Worm (Caenorhabditis elegans) whole organism, L2 larva: ENCODE measurements around the gene C15H7.4.

Experiments
- C34F6.9 ChIP-seq: fragments of 150-350 bp; optimal IDR thresholded peaks from 2 replicates; lab custom pipeline; 2014; ENCODE audit warnings: missing biosample characterization, missing genetic modification characterization
- F13H6.1 ChIP-seq: sonication (generic microtip); optimal IDR thresholded peaks from 2 replicates; lab custom pipeline; 2016; ENCODE audit warnings: missing genetic modification characterization, missing compliant biosample characterization
- R02D3.7 ChIP-seq: fragments of 150-350 bp; optimal IDR thresholded peaks from 2 replicates; lab custom pipeline; 2014; ENCODE audit warnings: missing biosample characterization, missing genetic modification characterization
- Y55F3AM.14 ChIP-seq: fragments of 200-800 bp; sonication (Bioruptor generic); optimal IDR thresholded peaks from 2 replicates; lab custom pipeline; 2018; ENCODE audit warnings: mild to moderate bottlenecking, missing genetic modification characterization, missing compliant biosample characterization
- ZK546.5 ChIP-seq: sonication (generic microtip); optimal IDR thresholded peaks from 2 replicates; lab custom pipeline; 2017; ENCODE audit warnings: missing biosample characterization, missing genetic modification characterization
- alr-1 ChIP-seq: fragments of 150-350 bp; optimal IDR thresholded peaks from 2 replicates; lab custom pipeline; 2014; ENCODE audit warnings: missing biosample characterization, missing genetic modification characterization
- aly-2 ChIP-seq: fragments of 150-350 bp; optimal IDR thresholded peaks from 2 replicates; lab custom pipeline; 2014; ENCODE audit warnings: missing biosample characterization, missing genetic modification characterization
- ceh-16 ChIP-seq: fragments of 150-350 bp; optimal IDR thresholded peaks from 2 replicates; lab custom pipeline; 2014; ENCODE audit warnings: missing biosample characterization, missing genetic modification characterization
- ceh-82 ChIP-seq: fragments of 150-350 bp; optimal IDR thresholded peaks from 2 replicates; lab custom pipeline; 2014; ENCODE audit warnings: missing biosample characterization, missing genetic modification characterization
- crh-2 ChIP-seq: sonication (generic microtip); optimal IDR thresholded peaks from 2 replicates; lab custom pipeline; 2017; ENCODE audit warnings: missing biosample characterization, missing genetic modification characterization
- egl-27 ChIP-seq: sonication (generic microtip); optimal IDR thresholded peaks from 3 replicates; lab custom pipeline; 2017; ENCODE audit warnings: missing biosample characterization, missing genetic modification reagents, missing genetic modification characterization
- elt-1 ChIP-seq: fragments of 150-350 bp; optimal IDR thresholded peaks from 2 replicates; lab custom pipeline; 2014; ENCODE audit warnings: missing biosample characterization, missing genetic modification characterization
- fos-1 ChIP-seq: fragments of 150-350 bp; optimal IDR thresholded peaks from 2 replicates; lab custom pipeline; 2014; ENCODE audit warnings: missing biosample characterization, missing genetic modification characterization
- gmeb-1 ChIP-seq: fragments of 150-350 bp; optimal IDR thresholded peaks from 2 replicates; lab custom pipeline; 2014; ENCODE audit warnings: missing biosample characterization, missing genetic modification characterization
- lin-11 ChIP-seq: fragments of 150-350 bp; sonication (generic microtip); optimal IDR thresholded peaks from 2 replicates; lab custom pipeline; 2014; ENCODE audit warnings: missing biosample characterization, missing genetic modification characterization, inconsistent platforms, mixed read lengths
- lin-13 ChIP-seq: fragments of 150-350 bp; optimal IDR thresholded peaks from 2 replicates; lab custom pipeline; 2014; ENCODE audit warnings: missing biosample characterization, missing genetic modification reagents, missing genetic modification characterization
- lsy-2 ChIP-seq, 2 experiments: fragments of 150-350 bp in 1 of 2; sonication (generic microtip) in 1 of 2; optimal IDR thresholded peaks; 2 replicates each; lab custom pipeline; 2014 to 2017; ENCODE audit warnings: missing biosample characterization in 2 of 2, missing genetic modification characterization in 2 of 2
- mab-5 ChIP-seq: fragments of 150-350 bp; optimal IDR thresholded peaks from 2 replicates; lab custom pipeline; 2014; ENCODE audit warnings: missing biosample characterization, missing genetic modification characterization
- mdl-1 ChIP-seq, 2 experiments: fragments of 150-350 bp in 1 of 2; sonication (generic microtip) in 1 of 2; optimal IDR thresholded peaks; 2 replicates each; lab custom pipeline; 2017; ENCODE audit warnings: missing biosample characterization in 2 of 2, missing genetic modification characterization in 2 of 2
- nhr-10 ChIP-seq: sonication (generic microtip); optimal IDR thresholded peaks from 2 replicates; lab custom pipeline; 2017; ENCODE audit warnings: missing biosample characterization, missing genetic modification characterization
- nhr-129 ChIP-seq: fragments of 150-350 bp; optimal IDR thresholded peaks from 2 replicates; lab custom pipeline; 2014; ENCODE audit warnings: missing biosample characterization, missing genetic modification characterization
- nhr-21 ChIP-seq: fragments of 150-350 bp; optimal IDR thresholded peaks from 2 replicates; lab custom pipeline; 2014; ENCODE audit warnings: missing biosample characterization, missing genetic modification characterization
- nhr-23 ChIP-seq: fragments of 150-350 bp; optimal IDR thresholded peaks from 2 replicates; lab custom pipeline; 2014; ENCODE audit warnings: missing biosample characterization, missing genetic modification reagents, missing genetic modification characterization
- nhr-237 ChIP-seq: fragments of 150-350 bp; optimal IDR thresholded peaks from 2 replicates; lab custom pipeline; 2014; ENCODE audit warnings: missing biosample characterization, missing genetic modification characterization
- nhr-25 ChIP-seq: fragments of 150-350 bp; sonication (generic microtip); optimal IDR thresholded peaks from 3 replicates; lab custom pipeline; 2014; ENCODE audit warnings: missing biosample characterization, missing genetic modification characterization
- nhr-6 ChIP-seq: fragments of 150-350 bp; optimal IDR thresholded peaks from 2 replicates; lab custom pipeline; 2014; ENCODE audit warnings: missing biosample characterization, missing genetic modification characterization
- peb-1 ChIP-seq: fragments of 150-350 bp; optimal IDR thresholded peaks from 2 replicates; lab custom pipeline; 2014; ENCODE audit warnings: missing biosample characterization, missing genetic modification characterization
- sem-4 ChIP-seq: fragments of 150-350 bp; optimal IDR thresholded peaks from 2 replicates; lab custom pipeline; 2014; ENCODE audit warnings: missing biosample characterization, missing genetic modification reagents, missing genetic modification characterization
- sma-3 ChIP-seq: sonication (generic microtip); optimal IDR thresholded peaks from 2 replicates; lab custom pipeline; 2016; ENCODE audit warnings: missing genetic modification reagents, missing genetic modification characterization, missing compliant biosample characterization
- sma-9 ChIP-seq, 2 experiments: fragments of 150-350 bp in 1 of 2; sonication (generic microtip) in 1 of 2; optimal IDR thresholded peaks; 2 replicates each; lab custom pipeline; 2014 to 2016; ENCODE audit warnings: missing genetic modification characterization in 2 of 2, mild to moderate bottlenecking in 1 of 2, missing biosample characterization in 1 of 2, missing compliant biosample characterization in 1 of 2, missing genetic modification reagents in 1 of 2, moderate library complexity in 1 of 2
- snpc-4 ChIP-seq: fragments of 150-350 bp; optimal IDR thresholded peaks from 2 replicates; lab custom pipeline; 2014; ENCODE audit warnings: missing biosample characterization, missing genetic modification characterization
- unc-55 ChIP-seq: fragments of 150-350 bp; sonication (generic microtip); optimal IDR thresholded peaks from 3 replicates; lab custom pipeline; 2014; ENCODE audit warnings: missing biosample characterization, missing genetic modification reagents, missing genetic modification characterization
- zag-1 ChIP-seq: fragments of 150-350 bp; optimal IDR thresholded peaks from 2 replicates; lab custom pipeline; 2014; ENCODE audit warnings: missing biosample characterization, missing genetic modification characterization
- ztf-1 ChIP-seq: fragments of 200-800 bp; sonication (Bioruptor generic); conservative IDR thresholded peaks from 2 replicates; pipeline ENCODE4 v1.3.6; 2022; ENCODE audit warnings: missing genetic modification characterization, missing compliant biosample characterization
- ztf-4 ChIP-seq: fragments of 150-350 bp; optimal IDR thresholded peaks from 2 replicates; lab custom pipeline; 2014; ENCODE audit warnings: missing biosample characterization, missing genetic modification characterization

Gene C15H7.4

ce11 chrIII:9698635-9699396 is 43.1 kb upstream of the C15H7.4 start:
- TF ChIP-seq R02D3.7 (tag; lab: Kevin White, UChicago) (no peak), egl-27 (tag; lab: Kevin White, UChicago) (peak; percentile 30), C34F6.9 (tag; lab: Kevin White, UChicago) (peak; percentile 44), aly-2 (tag; lab: Kevin White, UChicago) (no peak), unc-55 (GFP tag; lab: Kevin White, UChicago) (no peak), mdl-1 (tag; optimal IDR thresholded peaks at IDR 0.05; lab: Kevin White, UChicago) (peak; percentile 43 to 61), fos-1 (tag; lab: Kevin White, UChicago) (peak; percentile 50), sem-4 (tag; lab: Kevin White, UChicago) (peak; percentile 70), ceh-82 (tag; lab: Kevin White, UChicago) (no peak), alr-1 (no peak), elt-1 (tag; lab: Kevin White, UChicago) (no peak), Y55F3AM.14 (GFP tag; lab: Kevin White, UChicago) (no peak), gmeb-1 (tag; lab: Kevin White, UChicago) (no peak), nhr-237 (no peak), ztf-4 (tag; lab: Kevin White, UChicago) (peak; percentile 20), sma-3 (GFP tag; lab: Kevin White, UChicago) (peak; percentile 2), ZK546.5 (tag; lab: Kevin White, UChicago) (no peak), nhr-129 (peak; percentile 7), ceh-16 (tag; lab: Kevin White, UChicago) (no peak), nhr-21 (tag; lab: Kevin White, UChicago) (peak; percentile 71), nhr-23 (tag; lab: Kevin White, UChicago) (no peak), peb-1 (tag; lab: Kevin White, UChicago) (no peak), sma-9 (GFP tag; optimal IDR thresholded peaks at IDR 0.05; lab: Kevin White, UChicago) (peak; percentile 44), sma-9 (tag; optimal IDR thresholded peaks at IDR 0.05; lab: Kevin White, UChicago) (no peak), nhr-10 (no peak), F13H6.1 (tag; lab: Kevin White, UChicago) (peak; percentile 36), lsy-2 (tag; optimal IDR thresholded peaks at IDR 0.05; lab: Kevin White, UChicago) (peak in 1 of 2 experiments; percentile 50), mab-5 (tag; lab: Kevin White, UChicago) (no peak)
- TF ChIP-seq, all 48 proteins: peak for 12

ce11 chrIII:9697886-9698285 is 42.2 kb upstream of the C15H7.4 start:
- no peak for TF ChIP-seq ztf-1 (GFP tag; lab: Robert Waterston, UW)
- peak; percentile 21 for TF ChIP-seq nhr-129

ce11 chrIII:9697323-9697722 is 41.6 kb upstream of the C15H7.4 start:
- TF ChIP-seq zag-1 (tag; lab: Kevin White, UChicago) (peak; percentile 16), lin-13 (GFP tag; lab: Kevin White, UChicago) (peak; percentile 12), unc-55 (GFP tag; lab: Kevin White, UChicago) (peak; percentile 48), sma-9 (GFP tag; optimal IDR thresholded peaks at IDR 0.05; lab: Kevin White, UChicago) (peak; percentile 55), sma-9 (tag; optimal IDR thresholded peaks at IDR 0.05; lab: Kevin White, UChicago) (no peak), crh-2 (tag; lab: Kevin White, UChicago) (peak; percentile 70), mdl-1 (tag; optimal IDR thresholded peaks at IDR 0.05; lab: Kevin White, UChicago) (peak in 1 of 2 experiments; percentile 64), egl-27 (tag; lab: Kevin White, UChicago) (no peak), C34F6.9 (tag; lab: Kevin White, UChicago) (peak; percentile 67), fos-1 (tag; lab: Kevin White, UChicago) (peak; percentile 89), snpc-4 (tag; lab: Kevin White, UChicago) (no peak), elt-1 (tag; lab: Kevin White, UChicago) (no peak), nhr-6 (no peak), nhr-129 (peak; percentile 84), nhr-25 (tag; lab: Kevin White, UChicago) (peak; percentile 21), F13H6.1 (tag; lab: Kevin White, UChicago) (peak; percentile 76), lin-11 (peak; percentile 19), lsy-2 (tag; optimal IDR thresholded peaks at IDR 0.05; lab: Kevin White, UChicago) (peak; percentile 34 to 59)
